Worm (Caenorhabditis elegans): ENCODE data around the gene msp-64.

ce11 chrII:5768274-5768820 is 41.8 kb downstream of the msp-64 start:
- TF ChIP-seq med-1 (GFP tag; optimal IDR thresholded peaks at IDR 0.05; ENCODE audit: insufficient read depth) (no peak), tab-1 (GFP tag; IDR thresholded peaks at IDR 0.05) (no peak), cog-1 (tag; optimal IDR thresholded peaks at IDR 0.05) (no peak), flt-1 (GFP tag; IDR thresholded peaks at IDR 0.05) (no peak), ztf-29 (GFP tag; IDR thresholded peaks at IDR 0.05) (no peak), ref-1 (GFP tag; conservative IDR thresholded peaks at IDR 0.05) (no peak), T22C8.4 (GFP tag; IDR thresholded peaks at IDR 0.05) (no peak)
